Fruit fly (Drosophila melanogaster): ENCODE measurements around the gene CG5687.

The CG5687 gene

DNA sequence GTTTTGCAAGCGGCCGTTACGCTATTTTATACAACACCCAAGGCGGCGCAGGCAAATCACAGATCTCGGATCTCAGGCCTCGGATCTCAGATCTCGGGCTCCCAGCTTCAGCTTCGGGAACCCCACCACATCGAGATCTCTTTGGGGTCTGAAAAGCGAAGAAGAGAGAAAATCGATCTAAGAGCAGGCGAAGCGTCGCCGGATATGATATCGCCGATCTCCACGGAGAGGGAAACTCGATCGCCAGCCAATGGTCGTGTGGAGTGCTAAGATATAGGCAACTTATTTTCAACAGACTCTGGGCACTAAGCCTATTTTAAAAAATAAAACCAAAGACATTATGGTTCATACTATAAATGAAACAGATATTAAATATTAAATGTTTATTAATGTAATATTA lies at the start of gene CG5687, which contains the start of gene CG46523:
Gene CG5687, minus strand, starts transcription at position 337 of the 400 bp plus-strand sequence.
Gene CG46523, minus strand, starts transcription at position 337 of the 400 bp plus-strand sequence.
- no peak for TF ChIP-seq psq (optimal IDR thresholded peaks at IDR 0.05)
- TF ChIP-seq Sin3A (optimal IDR thresholded peaks at IDR 0.05): no peak
- TF ChIP-seq ttk (optimal IDR thresholded peaks at IDR 0.05): no peak
- TF ChIP-seq h (optimal IDR thresholded peaks at IDR 0.05): no peak
- TF ChIP-seq Myc (optimal IDR thresholded peaks at IDR 0.05): no peak
- no peak for TF ChIP-seq insv (optimal IDR thresholded peaks at IDR 0.05)

DNA sequence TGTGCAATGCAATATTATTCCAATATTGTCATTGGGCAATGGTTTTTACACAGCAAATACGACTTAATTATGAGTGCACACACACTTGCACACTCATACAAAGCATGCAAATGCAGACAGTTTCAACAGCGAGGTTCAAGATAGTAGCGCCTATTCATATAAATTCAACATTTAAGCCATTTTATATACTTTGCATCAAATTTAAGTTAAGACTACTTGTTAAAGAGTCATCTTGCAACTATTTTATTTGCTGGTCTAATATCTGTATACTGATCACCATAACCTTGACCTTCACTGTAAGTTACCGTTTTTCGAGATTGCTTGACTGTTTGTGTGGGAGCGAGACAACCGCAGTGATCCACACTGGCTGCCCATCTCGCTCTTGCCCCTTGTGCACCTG lies 46.5 kb upstream of the CG5687 start:
- no peak for TF ChIP-seq insv (optimal IDR thresholded peaks at IDR 0.05)
- TF ChIP-seq ttk (optimal IDR thresholded peaks at IDR 0.05): no peak
- no peak for TF ChIP-seq psq (optimal IDR thresholded peaks at IDR 0.05)
- no peak for TF ChIP-seq h (optimal IDR thresholded peaks at IDR 0.05)
- TF ChIP-seq Sin3A (optimal IDR thresholded peaks at IDR 0.05): no peak
- TF ChIP-seq Myc (optimal IDR thresholded peaks at IDR 0.05): no peak

DNA sequence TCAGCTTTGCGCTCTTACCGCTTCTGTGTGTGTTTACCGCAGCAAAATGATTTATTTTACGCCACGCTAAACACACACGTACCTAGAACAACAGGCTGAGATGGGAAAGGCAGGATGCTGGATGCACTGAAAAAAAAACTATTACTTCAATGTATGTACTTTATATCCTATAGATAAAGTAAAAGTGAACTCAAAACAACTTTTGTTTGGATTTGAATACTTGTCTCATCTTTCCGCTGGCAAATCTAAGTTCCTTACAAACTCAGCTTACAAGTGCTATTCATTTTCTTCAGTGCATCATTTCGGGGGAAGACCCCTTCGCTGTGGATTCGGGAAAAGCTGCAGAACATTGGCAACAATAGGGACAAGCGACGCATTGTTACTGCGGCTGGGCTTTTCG lies 37.9 kb upstream of the CG5687 start:
- TF ChIP-seq Myc (optimal IDR thresholded peaks at IDR 0.05) (no peak), Sin3A (optimal IDR thresholded peaks at IDR 0.05) (no peak), insv (optimal IDR thresholded peaks at IDR 0.05) (no peak), ttk (optimal IDR thresholded peaks at IDR 0.05) (no peak), h (optimal IDR thresholded peaks at IDR 0.05) (no peak), psq (optimal IDR thresholded peaks at IDR 0.05) (no peak)

DNA sequence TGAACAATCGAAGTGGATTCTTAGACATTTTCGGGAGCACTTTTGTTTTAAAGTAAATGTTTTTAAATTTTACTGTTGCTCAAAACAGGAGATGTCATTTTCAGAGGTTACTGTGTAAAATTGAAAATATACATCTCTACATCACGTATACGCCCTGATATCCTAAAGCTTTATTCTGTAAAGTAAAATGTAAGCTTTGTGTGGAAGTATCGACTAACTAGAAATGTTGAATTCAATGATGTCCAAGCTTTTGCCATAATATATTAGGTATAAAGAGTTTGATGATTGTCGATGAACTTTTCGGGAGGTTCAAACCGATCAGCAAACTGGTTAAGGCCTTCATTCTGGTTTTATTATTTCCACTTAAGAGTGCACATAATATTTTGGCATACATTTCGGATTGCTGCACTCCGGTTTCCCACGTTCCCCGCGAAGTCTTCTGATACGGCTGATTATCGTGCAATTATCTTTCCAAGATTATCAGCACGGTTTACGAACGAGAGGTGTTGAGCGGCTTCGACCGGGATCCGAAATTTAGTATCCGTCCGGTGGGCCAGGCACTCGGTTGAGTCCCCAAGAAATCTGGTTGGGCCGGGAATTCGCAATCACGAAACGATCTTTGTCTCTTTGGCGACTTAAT lies 32.3 kb upstream of the CG5687 start, which contains the start of the genes CG11815 and acs:
Gene CG11815, minus strand, starts transcription at position 98 of the 640 bp plus-strand sequence.
Gene acs, plus strand, starts transcription at position 536 of the 640 bp plus-strand sequence.
- TF ChIP-seq ttk (optimal IDR thresholded peaks at IDR 0.05) (no peak), psq (optimal IDR thresholded peaks at IDR 0.05) (no peak), Myc (optimal IDR thresholded peaks at IDR 0.05) (no peak), h (optimal IDR thresholded peaks at IDR 0.05) (no peak), insv (optimal IDR thresholded peaks at IDR 0.05) (no peak), Sin3A (optimal IDR thresholded peaks at IDR 0.05) (no peak)

DNA sequence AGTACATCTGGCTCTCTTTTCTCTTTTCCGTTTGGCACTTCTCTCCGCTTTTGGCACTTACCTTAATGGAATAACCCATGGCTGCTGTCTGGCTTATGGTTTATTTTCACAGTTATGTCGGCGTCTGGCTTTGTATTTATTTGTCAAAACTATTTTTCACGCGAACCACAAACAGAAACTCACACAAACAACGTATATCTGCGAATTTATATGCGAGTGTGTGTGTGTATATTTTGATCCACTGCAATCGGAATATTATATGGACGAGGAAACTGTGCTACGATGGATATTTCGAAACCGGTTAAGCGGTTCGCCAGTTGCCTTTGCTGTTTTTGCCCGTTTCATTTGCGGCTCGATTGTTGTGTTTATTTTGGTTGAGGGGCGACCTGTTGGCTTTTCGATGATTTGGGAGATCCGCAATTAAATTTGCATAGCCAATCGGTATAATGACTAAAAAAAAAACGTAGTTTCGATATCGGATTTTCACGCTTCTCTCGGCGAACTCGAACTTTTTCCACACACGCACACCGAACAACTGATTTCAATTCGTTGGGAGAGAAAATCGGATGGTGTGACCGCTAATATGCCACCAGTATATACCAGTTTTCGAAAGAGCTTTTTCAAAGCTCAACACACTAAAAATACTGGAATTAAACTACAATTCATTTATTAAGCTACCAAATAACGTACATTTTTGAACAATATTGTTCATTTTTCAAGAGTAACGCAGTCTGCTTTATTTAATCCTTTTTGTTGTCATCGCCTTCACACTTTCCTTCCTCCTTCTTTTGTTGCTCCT lies 30.8 kb upstream of the CG5687 start, which contains the start of gene CG1927:
Gene CG1927, minus strand, starts transcription at position 541 of the 799 bp plus-strand sequence.
- no peak for TF ChIP-seq h (optimal IDR thresholded peaks at IDR 0.05)
- TF ChIP-seq Sin3A (optimal IDR thresholded peaks at IDR 0.05): no peak
- no peak for TF ChIP-seq insv (optimal IDR thresholded peaks at IDR 0.05)
- no peak for TF ChIP-seq psq (optimal IDR thresholded peaks at IDR 0.05)
- no peak for TF ChIP-seq Myc (optimal IDR thresholded peaks at IDR 0.05)
- no peak for TF ChIP-seq ttk (optimal IDR thresholded peaks at IDR 0.05)

DNA sequence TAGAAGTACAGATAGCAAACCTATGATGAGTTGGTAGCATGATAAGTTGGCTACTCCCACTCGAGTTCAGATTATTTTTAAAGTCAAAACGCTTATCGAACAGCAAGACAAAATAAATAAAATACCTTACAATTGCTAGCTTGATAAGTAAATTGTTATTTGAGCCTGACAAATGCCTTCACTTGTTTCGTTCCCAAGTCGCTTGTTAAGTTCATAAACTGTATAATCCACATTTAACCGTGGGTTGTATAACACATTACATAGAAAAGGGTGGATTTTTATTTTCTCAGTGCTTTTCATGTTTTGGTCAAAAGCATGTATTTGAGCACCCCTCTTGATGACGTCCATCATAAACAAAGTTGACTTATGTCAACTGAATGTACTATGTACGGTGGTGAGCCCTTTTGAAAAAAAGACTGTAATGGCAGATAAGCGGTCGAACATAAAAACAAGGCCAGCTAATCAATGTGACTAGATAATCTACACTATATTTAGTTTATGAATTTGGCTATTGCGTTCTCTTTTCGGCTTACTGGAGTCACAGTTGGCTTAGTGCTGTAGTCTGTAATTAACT lies 30.0 kb upstream of the CG5687 start:
- TF ChIP-seq ttk (optimal IDR thresholded peaks at IDR 0.05) (no peak), Sin3A (optimal IDR thresholded peaks at IDR 0.05) (no peak), psq (optimal IDR thresholded peaks at IDR 0.05) (no peak), insv (optimal IDR thresholded peaks at IDR 0.05) (no peak), h (optimal IDR thresholded peaks at IDR 0.05) (no peak)

DNA sequence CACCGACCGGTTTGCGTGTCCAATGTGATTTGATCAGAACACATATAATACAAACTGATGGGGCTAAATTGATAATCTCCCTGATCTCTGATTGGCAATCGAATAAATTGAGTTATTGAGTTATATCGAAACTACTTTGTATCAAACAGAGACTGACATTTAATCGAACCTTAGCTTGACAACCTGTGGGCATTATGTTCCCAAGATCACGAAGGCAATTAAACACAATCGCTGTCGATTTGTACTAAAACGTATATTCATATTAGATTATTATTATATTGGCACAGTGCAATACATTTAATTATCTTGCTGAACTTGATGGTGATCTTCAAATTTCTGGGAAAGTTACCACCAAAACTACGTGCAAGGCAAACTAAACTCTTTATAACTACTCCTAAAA lies 29.5 kb upstream of the CG5687 start:
- TF ChIP-seq ttk (optimal IDR thresholded peaks at IDR 0.05) (no peak), insv (optimal IDR thresholded peaks at IDR 0.05) (no peak), Sin3A (optimal IDR thresholded peaks at IDR 0.05) (no peak), Myc (optimal IDR thresholded peaks at IDR 0.05) (no peak), psq (optimal IDR thresholded peaks at IDR 0.05) (no peak), h (optimal IDR thresholded peaks at IDR 0.05) (no peak)

DNA sequence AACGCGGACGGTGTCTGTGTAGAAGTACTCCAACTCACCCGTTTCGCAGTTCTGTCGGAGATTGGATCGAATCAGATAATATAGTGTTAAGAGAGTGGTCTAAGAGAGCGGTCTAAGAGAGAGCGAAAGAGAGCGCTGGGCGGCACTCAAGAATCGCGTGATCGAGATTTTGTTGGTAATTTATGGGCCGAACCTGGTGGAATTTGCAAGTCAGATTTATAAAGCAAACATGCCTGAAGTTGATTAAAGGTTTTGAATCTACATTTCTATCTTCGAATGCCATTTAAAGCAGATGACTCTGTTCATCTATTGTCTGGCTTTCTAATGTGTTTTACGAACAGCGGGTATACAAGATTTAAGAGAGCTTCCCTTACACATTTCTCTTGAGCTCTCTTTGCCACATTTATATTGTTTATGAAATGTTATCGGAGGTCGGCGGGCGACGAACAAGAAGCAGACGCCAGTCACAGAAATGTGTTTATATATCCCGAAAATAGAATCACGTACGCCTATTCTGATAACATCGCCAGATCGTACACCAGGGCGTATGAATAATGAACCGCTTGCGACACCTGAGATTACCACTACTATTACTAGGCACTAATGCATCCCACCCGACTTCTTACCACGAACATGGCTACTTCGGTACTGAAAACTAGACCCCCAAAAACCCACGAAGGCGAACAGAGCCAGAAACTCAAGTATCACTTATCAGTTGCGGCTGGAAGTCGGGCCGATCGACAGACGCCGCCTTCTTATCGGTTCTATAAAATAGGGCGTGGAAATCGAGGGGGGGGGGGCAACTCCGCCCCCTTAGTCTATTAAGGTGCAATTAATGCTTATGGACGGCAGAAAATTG lies 28.8 kb upstream of the CG5687 start:
- TF ChIP-seq h (optimal IDR thresholded peaks at IDR 0.05): no peak
- no peak for TF ChIP-seq psq (optimal IDR thresholded peaks at IDR 0.05)
- no peak for TF ChIP-seq ttk (optimal IDR thresholded peaks at IDR 0.05)
- no peak for TF ChIP-seq insv (optimal IDR thresholded peaks at IDR 0.05)
- no peak for TF ChIP-seq Myc (optimal IDR thresholded peaks at IDR 0.05)
- no peak for TF ChIP-seq Sin3A (optimal IDR thresholded peaks at IDR 0.05)

DNA sequence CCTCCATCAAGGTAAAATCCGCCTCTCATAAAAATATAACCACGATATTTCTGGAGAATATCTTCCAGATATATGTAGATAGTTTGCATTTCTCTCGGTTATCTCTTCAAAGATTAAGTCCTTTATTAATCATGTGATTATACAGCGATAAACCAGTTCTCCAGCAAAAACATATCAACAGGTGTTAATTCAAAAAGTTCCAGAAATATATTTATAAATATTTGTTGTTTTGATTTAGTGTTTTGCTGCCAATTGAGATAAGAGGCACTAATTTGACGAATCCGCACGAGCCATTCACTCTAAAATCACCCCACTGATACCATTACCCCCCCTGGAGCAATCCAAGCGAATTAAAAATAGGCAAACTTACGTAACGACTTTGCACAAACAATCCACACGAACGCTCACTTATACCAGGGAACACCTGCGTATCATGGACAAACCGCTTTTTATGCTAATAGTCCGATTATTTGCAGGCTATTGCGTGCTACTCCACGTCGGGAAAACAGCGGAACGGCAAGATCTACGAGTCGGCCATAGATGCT lies 25.8 kb upstream of the CG5687 start:
- TF ChIP-seq insv (optimal IDR thresholded peaks at IDR 0.05): no peak
- no peak for TF ChIP-seq h (optimal IDR thresholded peaks at IDR 0.05)
- no peak for TF ChIP-seq Sin3A (optimal IDR thresholded peaks at IDR 0.05)
- no peak for TF ChIP-seq psq (optimal IDR thresholded peaks at IDR 0.05)
- TF ChIP-seq Myc (optimal IDR thresholded peaks at IDR 0.05): no peak
- no peak for TF ChIP-seq ttk (optimal IDR thresholded peaks at IDR 0.05)

DNA sequence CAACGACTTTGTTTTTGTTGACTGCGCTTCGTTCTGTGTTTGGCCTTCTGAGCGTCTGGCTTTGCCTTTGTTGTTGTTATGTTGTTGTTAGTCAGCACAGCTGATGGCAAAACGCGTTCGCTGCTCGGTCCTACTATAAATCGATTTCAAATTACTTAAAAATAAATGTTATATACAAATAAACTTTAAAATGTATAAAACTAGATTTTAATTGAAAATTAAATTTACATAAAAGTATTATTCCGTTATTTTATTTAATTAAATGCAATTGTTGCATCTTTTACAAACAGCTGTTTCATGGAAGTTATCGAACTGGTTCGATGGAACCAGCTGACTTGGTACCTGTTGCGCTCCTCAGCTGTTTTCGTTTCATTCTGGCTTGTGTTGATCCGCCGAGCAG lies 25.2 kb upstream of the CG5687 start, which contains the start of gene mv:
Gene mv, minus strand, starts transcription at position 80 of the 400 bp plus-strand sequence.
- TF ChIP-seq insv (optimal IDR thresholded peaks at IDR 0.05) (no peak), Sin3A (optimal IDR thresholded peaks at IDR 0.05) (no peak), h (optimal IDR thresholded peaks at IDR 0.05) (no peak)

DNA sequence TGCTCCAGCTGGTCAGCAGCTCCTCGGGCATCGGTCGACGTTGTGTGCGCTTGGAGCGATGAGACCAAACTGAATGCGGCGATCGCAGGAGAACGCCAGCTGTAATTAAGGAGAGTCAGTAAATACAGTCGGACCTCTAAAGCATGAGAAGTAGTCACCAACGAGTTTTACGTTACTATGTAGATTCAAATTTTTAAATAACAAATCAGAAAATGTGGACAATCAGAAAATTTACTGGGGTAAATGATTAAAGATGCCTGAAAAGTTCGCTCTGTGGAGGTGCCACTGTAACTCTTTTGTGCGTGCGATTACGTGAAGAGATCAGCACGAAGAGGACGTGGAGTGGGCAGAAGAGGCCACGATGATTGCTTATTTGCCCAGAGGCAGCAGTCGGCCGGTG lies 24.1 kb upstream of the CG5687 start, which contains the start of gene SCOT:
Gene SCOT, plus strand, starts transcription at position 180 of the 400 bp plus-strand sequence.
- TF ChIP-seq Sin3A (optimal IDR thresholded peaks at IDR 0.05): no peak
- TF ChIP-seq h (optimal IDR thresholded peaks at IDR 0.05): no peak
- no peak for TF ChIP-seq insv (optimal IDR thresholded peaks at IDR 0.05)
- TF ChIP-seq psq (optimal IDR thresholded peaks at IDR 0.05): no peak
- TF ChIP-seq ttk (optimal IDR thresholded peaks at IDR 0.05): no peak
- no peak for TF ChIP-seq Myc (optimal IDR thresholded peaks at IDR 0.05)

Data from Kc167 (cell line).